Fruit fly (Drosophila melanogaster) whole organism, embryonic: ENCODE data around the gene Syt1.

Experiments
- CG10431 ChIP-seq: fragments of 200-800 bp; sonication (Bioruptor generic); optimal IDR thresholded peaks from 3 replicates; lab custom pipeline; 2018; ENCODE audit warnings: missing biosample characterization, mild to moderate bottlenecking, missing genetic modification characterization
- CG11085 ChIP-seq: fragments of 200-800 bp; sonication (Bioruptor generic); IDR thresholded peaks from 2 replicates; pipeline ENCODE4 v1.3.6; 2022; ENCODE audit warnings: missing biosample characterization, missing genetic modification characterization
- CG11696 ChIP-seq: fragments of 200-800 bp; sonication (Bioruptor generic); IDR thresholded peaks from 2 replicates; pipeline ENCODE4 v1.3.6; 2022; ENCODE audit warnings: missing biosample characterization, missing genetic modification characterization
- CG13894 ChIP-seq: fragments of 200-800 bp; sonication (Bioruptor generic); optimal IDR thresholded peaks from 3 replicates; lab custom pipeline; 2018; ENCODE audit warnings: missing biosample characterization, mild to moderate bottlenecking, missing genetic modification characterization, moderate library complexity
- CG14965 ChIP-seq: fragments of 200-800 bp; sonication (Bioruptor generic); optimal IDR thresholded peaks from 2 replicates; lab custom pipeline; 2016; ENCODE audit warnings: missing biosample characterization, missing genetic modification characterization, borderline replicate concordance
- CG1603 ChIP-seq: fragments of 200-800 bp; sonication (Bioruptor generic); optimal IDR thresholded peaks from 2 replicates; lab custom pipeline; 2019; ENCODE audit warnings: missing biosample characterization, mild to moderate bottlenecking, missing genetic modification characterization, moderate library complexity
- CG1832 ChIP-seq: fragments of 200-800 bp; sonication (Bioruptor generic); optimal IDR thresholded peaks from 2 replicates; lab custom pipeline; 2017; ENCODE audit warnings: missing biosample characterization, mild to moderate bottlenecking, missing genetic modification characterization, inconsistent platforms
- CG2116 ChIP-seq: fragments of 200-800 bp; sonication (Bioruptor generic); optimal IDR thresholded peaks from 3 replicates; lab custom pipeline; 2018; ENCODE audit warnings: missing biosample characterization, mild to moderate bottlenecking, missing genetic modification characterization
- CG2712 ChIP-seq: fragments of 200-800 bp; optimal IDR thresholded peaks from 3 replicates; lab custom pipeline; 2019; ENCODE audit warnings: missing biosample characterization, mild to moderate bottlenecking, missing genetic modification characterization, moderate library complexity
- CG30431 ChIP-seq: fragments of 200-800 bp; sonication (Bioruptor generic); optimal IDR thresholded peaks from 2 replicates; lab custom pipeline; 2017; ENCODE audit warnings: missing biosample characterization, missing genetic modification characterization
- CG32767 ChIP-seq: fragments of 200-800 bp; sonication (Bioruptor generic); IDR thresholded peaks from 2 replicates; pipeline ENCODE4 v1.3.6; 2022; ENCODE audit warnings: missing biosample characterization, missing genetic modification characterization
- CG34224 ChIP-seq: fragments of 200-800 bp; sonication (Bioruptor generic); IDR thresholded peaks from 3 replicates; pipeline ENCODE4 v1.3.6; 2022; ENCODE audit warnings: missing biosample characterization, missing genetic modification characterization; ENCODE audit not compliant: partially characterized antibody
- CG3847 ChIP-seq: fragments of 200-800 bp; sonication (Bioruptor generic); IDR thresholded peaks from 2 replicates; pipeline ENCODE4 v1.3.6; 2022; ENCODE audit warnings: missing biosample characterization, missing genetic modification characterization
- CG42726 ChIP-seq: fragments of 200-800 bp; sonication (Bioruptor generic); IDR thresholded peaks from 2 replicates; pipeline ENCODE4 v1.3.6; 2022; ENCODE audit warnings: missing biosample characterization, missing genetic modification characterization; ENCODE audit not compliant: partially characterized antibody
- CG4707 ChIP-seq: fragments of 200-800 bp; sonication (Bioruptor generic); optimal IDR thresholded peaks from 2 replicates; lab custom pipeline; 2018; ENCODE audit warnings: missing biosample characterization, mild to moderate bottlenecking, missing genetic modification characterization, moderate library complexity
- CG6254 ChIP-seq: fragments of 200-800 bp; sonication (Bioruptor generic); optimal IDR thresholded peaks from 3 replicates; lab custom pipeline; 2017; ENCODE audit warnings: mild to moderate bottlenecking, missing biosample characterization, missing genetic modification reagents, missing genetic modification characterization
- CG8089 ChIP-seq: fragments of 200-800 bp; sonication (Bioruptor generic); optimal IDR thresholded peaks from 3 replicates; lab custom pipeline; 2016; ENCODE audit warnings: missing biosample characterization, missing genetic modification characterization
- CG9797 ChIP-seq: fragments of 200-800 bp; sonication (Bioruptor generic); optimal IDR thresholded peaks from 3 replicates; lab custom pipeline; 2018; ENCODE audit warnings: missing biosample characterization, mild to moderate bottlenecking, missing genetic modification characterization
- Chrac-16 ChIP-seq: fragments of 200-800 bp; sonication (Bioruptor generic); optimal IDR thresholded peaks from 3 replicates; lab custom pipeline; 2016; ENCODE audit warnings: missing biosample characterization, missing genetic modification characterization
- D19A ChIP-seq: fragments of 200-800 bp; optimal IDR thresholded peaks from 3 replicates; lab custom pipeline; 2019; ENCODE audit warnings: missing biosample characterization, mild to moderate bottlenecking, missing genetic modification characterization, moderate library complexity
- Dbx ChIP-seq: fragments of 200-800 bp; sonication (Bioruptor generic); IDR thresholded peaks from 3 replicates; pipeline ENCODE4 v1.3.6; 2022; ENCODE audit warnings: missing biosample characterization, missing genetic modification characterization
- Dref ChIP-seq: fragments of 200-800 bp; sonication (Bioruptor generic); IDR thresholded peaks from 2 replicates; pipeline ENCODE4 v1.3.6; 2022; ENCODE audit warnings: missing biosample characterization, missing genetic modification characterization
- Drgx ChIP-seq: fragments of 200-800 bp; sonication (Bioruptor generic); IDR thresholded peaks from 2 replicates; pipeline ENCODE4 v1.3.6; 2022; ENCODE audit warnings: missing biosample characterization, missing genetic modification characterization
- H2.0 ChIP-seq: fragments of 200-800 bp; sonication (Bioruptor generic); IDR thresholded peaks from 2 replicates; pipeline ENCODE4 v1.3.6; 2022; ENCODE audit warnings: missing biosample characterization, missing genetic modification characterization
- Lim3 ChIP-seq: fragments of 200-800 bp; sonication (Bioruptor generic); IDR thresholded peaks from 2 replicates; pipeline ENCODE4 v1.3.6; 2022; ENCODE audit warnings: missing biosample characterization, missing genetic modification characterization
- MTF-1 ChIP-seq: fragments of 200-800 bp; sonication (Bioruptor generic); optimal IDR thresholded peaks from 2 replicates; lab custom pipeline; 2018; ENCODE audit warnings: missing biosample characterization, mild to moderate bottlenecking, missing genetic modification characterization, borderline replicate concordance
- Mes4 ChIP-seq: fragments of 200-800 bp; sonication (Bioruptor generic); optimal IDR thresholded peaks from 2 replicates; lab custom pipeline; 2016; ENCODE audit warnings: missing biosample characterization, missing genetic modification characterization
- NC2α ChIP-seq: fragments of 200-800 bp; sonication (Bioruptor generic); optimal IDR thresholded peaks from 2 replicates; lab custom pipeline; 2016; ENCODE audit warnings: missing biosample characterization, missing genetic modification characterization
- Neu2 ChIP-seq: fragments of 200-800 bp; sonication (Bioruptor generic); optimal IDR thresholded peaks from 3 replicates; lab custom pipeline; 2016; ENCODE audit warnings: missing biosample characterization, missing genetic modification characterization, borderline replicate concordance
- Oli ChIP-seq: fragments of 200-800 bp; sonication (Bioruptor generic); optimal IDR thresholded peaks from 2 replicates; lab custom pipeline; 2018; ENCODE audit warnings: missing biosample characterization, mild to moderate bottlenecking, missing genetic modification characterization, moderate library complexity
- Pdp1 ChIP-seq, 2 experiments: fragments of 200-800 bp; sonication (Bioruptor generic); optimal IDR thresholded peaks; 3 replicates each; lab custom pipeline; 2016; ENCODE audit warnings: missing biosample characterization in 2 of 2, missing genetic modification characterization in 2 of 2, mild to moderate bottlenecking in 1 of 2, moderate library complexity in 1 of 2
- Sin3A ChIP-seq: fragments of >200 bp; optimal IDR thresholded peaks from 2 replicates; lab custom pipeline; 2018
- Usf ChIP-seq: fragments of 200-800 bp; sonication (Bioruptor generic); optimal IDR thresholded peaks from 2 replicates; lab custom pipeline; 2017; ENCODE audit warnings: missing genotype, missing biosample characterization, missing genetic modification characterization
- aop ChIP-seq: fragments of 200-800 bp; sonication (Bioruptor generic); IDR thresholded peaks from 2 replicates; pipeline ENCODE4 v1.3.6; 2022; ENCODE audit warnings: missing biosample characterization, missing genetic modification characterization
- cad ChIP-seq: fragments of >200 bp; optimal IDR thresholded peaks from 2 replicates; lab custom pipeline; 2017; ENCODE audit warnings: missing biosample characterization, missing genetic modification characterization
- chn ChIP-seq: fragments of 200-800 bp; sonication (Bioruptor generic); optimal IDR thresholded peaks from 2 replicates; lab custom pipeline; 2016; ENCODE audit warnings: missing biosample characterization, missing genetic modification characterization
- dpn ChIP-seq, 2 experiments: fragments of 200-800 bp; sonication (Bioruptor generic); optimal IDR thresholded peaks; 3 replicates each; lab custom pipeline; 2016; ENCODE audit warnings: missing biosample characterization in 2 of 2, missing genetic modification characterization in 2 of 2
- gce ChIP-seq: fragments of 200-800 bp; sonication (Bioruptor generic); IDR thresholded peaks from 3 replicates; pipeline ENCODE4 v1.3.6; 2022; ENCODE audit warnings: missing biosample characterization, missing genetic modification characterization
- kah ChIP-seq: fragments of 200-800 bp; sonication (Bioruptor generic); optimal IDR thresholded peaks from 2 replicates; lab custom pipeline; 2018; ENCODE audit warnings: missing biosample characterization, mild to moderate bottlenecking, missing genetic modification characterization
- klu ChIP-seq: fragments of 200-800 bp; sonication (Bioruptor generic); IDR thresholded peaks from 2 replicates; pipeline ENCODE4 v1.3.6; 2022; ENCODE audit warnings: missing biosample characterization, missing genetic modification characterization
- kni ChIP-seq: fragments of 200-800 bp; sonication (Bioruptor generic); optimal IDR thresholded peaks from 3 replicates; lab custom pipeline; 2017; ENCODE audit warnings: mild to moderate bottlenecking, missing biosample characterization, missing genetic modification reagents, missing genetic modification characterization
- org-1 ChIP-seq: fragments of 200-800 bp; sonication (Bioruptor generic); optimal IDR thresholded peaks from 2 replicates; lab custom pipeline; 2017; ENCODE audit warnings: missing biosample characterization, missing genetic modification characterization
- phol ChIP-seq: fragments of 200-800 bp; sonication (Bioruptor generic); optimal IDR thresholded peaks from 3 replicates; lab custom pipeline; 2018; ENCODE audit warnings: missing biosample characterization, mild to moderate bottlenecking, missing genetic modification characterization, moderate library complexity
- psq ChIP-seq: fragments of 200-800 bp; sonication (Bioruptor generic); optimal IDR thresholded peaks from 2 replicates; lab custom pipeline; 2017; ENCODE audit warnings: missing biosample characterization, missing genetic modification characterization
- sens ChIP-seq: fragments of 200-800 bp; sonication (Bioruptor generic); peaks from one replicate; lab custom pipeline; 2016; ENCODE audit warnings: missing biosample characterization, missing genetic modification characterization
- sim ChIP-seq: fragments of 200-800 bp; sonication (Bioruptor generic); IDR thresholded peaks from 2 replicates; pipeline ENCODE4 v1.3.6; 2022; ENCODE audit warnings: missing biosample characterization, missing genetic modification characterization
- slou ChIP-seq: fragments of 200-800 bp; sonication (Bioruptor generic); optimal IDR thresholded peaks from 3 replicates; lab custom pipeline; 2016; ENCODE audit warnings: missing biosample characterization, missing genetic modification characterization
- wek ChIP-seq: fragments of 200-800 bp; sonication (Bioruptor generic); optimal IDR thresholded peaks from 3 replicates; lab custom pipeline; 2018; ENCODE audit warnings: missing biosample characterization, mild to moderate bottlenecking, missing genetic modification characterization, moderate library complexity
- zf30C ChIP-seq: fragments of 200-800 bp; sonication (Bioruptor generic); optimal IDR thresholded peaks from 3 replicates; lab custom pipeline; 2018; ENCODE audit warnings: missing biosample characterization, mild to moderate bottlenecking, missing genetic modification characterization
- zfh2 ChIP-seq: fragments of 200-800 bp; sonication (Bioruptor generic); optimal IDR thresholded peaks from 2 replicates; lab custom pipeline; 2016; ENCODE audit warnings: missing biosample characterization, missing genetic modification characterization

The Syt1 gene

dm6 chr2L:2769476-2770185 lies 30.1 kb downstream of the Syt1 start, which contains the start of the genes colt and HINT1 (continued):
- TF ChIP-seq Drgx (GFP tag; lab: Robert Waterston, UW) (peak; percentile 75), CG42726 (GFP tag; lab: Robert Waterston, UW) (0 out of 2 replicates have a peak, but pooled peaks have one; percentile 42), CG9797 (peak; percentile 74), wek (GFP tag; lab: Kevin White, UChicago) (peak; percentile 82), Lim3 (GFP tag; lab: Robert Waterston, UW) (no peak), CG6254 (GFP tag; lab: Kevin White, UChicago) (peak; percentile 7), CG32767 (GFP tag; lab: Robert Waterston, UW) (no peak), CG11085 (GFP tag; lab: Robert Waterston, UW) (no peak), Oli (tag; lab: Kevin White, UChicago) (no peak), D19A (tag; lab: Kevin White, UChicago) (peak; percentile 44), Dbx (peak; percentile 28; the same call in 1 of the 3 replicates), CG30431 (GFP tag; lab: Kevin White, UChicago) (no peak), kah (GFP tag; lab: Kevin White, UChicago) (peak; percentile 23), aop (GFP tag; lab: Robert Waterston, UW) (no peak), chn (GFP tag; lab: Kevin White, UChicago) (no peak), CG8089 (GFP tag; lab: Kevin White, UChicago) (no peak), CG4707 (GFP tag; lab: Kevin White, UChicago) (no peak), CG34224 (GFP tag; lab: Robert Waterston, UW) (no peak; the same call in 2 of the 3 replicates), sens (GFP tag; lab: Kevin White, UChicago) (peak; percentile 86), phol (tag; lab: Kevin White, UChicago) (peak; percentile 34), sim (GFP tag; lab: Robert Waterston, UW) (no peak), zf30C (GFP tag; lab: Kevin White, UChicago) (peak; percentile 6), CG2116 (GFP tag; lab: Kevin White, UChicago) (peak; percentile 57), cad (no peak), kni (GFP tag; lab: Kevin White, UChicago) (peak; percentile 6), CG14965 (GFP tag; lab: Kevin White, UChicago) (no peak), Mes4 (GFP tag; lab: Kevin White, UChicago) (no peak), dpn (GFP tag; optimal IDR thresholded peaks at IDR 0.05; lab: Kevin White, UChicago) (no peak), gce (no peak), klu (GFP tag; lab: Robert Waterston, UW) (no peak), slou (no peak), Pdp1 (GFP tag; optimal IDR thresholded peaks at IDR 0.05; lab: Kevin White, UChicago) (peak in 1 of 2 experiments; percentile 95), Neu2 (GFP tag; lab: Kevin White, UChicago) (no peak), CG13894 (tag; lab: Kevin White, UChicago) (peak; percentile 67), NC2α (GFP tag; lab: Kevin White, UChicago) (no peak), Chrac-16 (GFP tag; lab: Kevin White, UChicago) (no peak), CG3847 (GFP tag; lab: Robert Waterston, UW) (peak; percentile 84), CG1603 (tag; lab: Kevin White, UChicago) (peak; percentile 66), CG2712 (tag; lab: Kevin White, UChicago) (peak; percentile 54), zfh2 (GFP tag; lab: Kevin White, UChicago) (no peak), CG10431 (GFP tag; lab: Kevin White, UChicago) (peak; percentile 22), Dref (GFP tag; lab: Robert Waterston, UW) (peak; percentile 39), H2.0 (no peak), CG1832 (GFP tag; lab: Kevin White, UChicago) (no peak), psq (GFP tag; lab: Kevin White, UChicago) (no peak), Usf (GFP tag; lab: Kevin White, UChicago) (no peak), CG11696 (GFP tag; lab: Robert Waterston, UW) (no peak), Sin3A (lab: Kevin White, UChicago) (peak; percentile 78), MTF-1 (GFP tag; lab: Kevin White, UChicago) (no peak), org-1 (GFP tag; lab: Kevin White, UChicago) (no peak)
